Fruit fly (Drosophila melanogaster) whole organism, embryonic: Measurements from ENCODE around the gene hyd.

Source experiments
- CG15011 ChIP-seq: fragments of 200-800 bp; sonication (Bioruptor generic); optimal IDR thresholded peaks from 3 replicates; lab custom pipeline; 2018; ENCODE audit warnings: missing biosample characterization, mild to moderate bottlenecking, missing genetic modification characterization
- CG30431 ChIP-seq: fragments of 200-800 bp; sonication (Bioruptor generic); optimal IDR thresholded peaks from 2 replicates; lab custom pipeline; 2017; ENCODE audit warnings: missing biosample characterization, missing genetic modification characterization
- CG31441 ChIP-seq: fragments of 200-800 bp; sonication (Bioruptor generic); IDR thresholded peaks from 2 replicates; pipeline ENCODE4 v1.3.6; 2022; ENCODE audit warnings: missing biosample characterization, missing genetic modification characterization
- CG7372 ChIP-seq: fragments of 200-800 bp; sonication (Bioruptor generic); IDR thresholded peaks from 2 replicates; pipeline ENCODE4 v1.3.6; 2022; ENCODE audit warnings: missing biosample characterization, missing genetic modification characterization
- CG9609 ChIP-seq: fragments of 200-800 bp; sonication (Bioruptor generic); optimal IDR thresholded peaks from 3 replicates; lab custom pipeline; 2016; ENCODE audit warnings: missing biosample characterization, missing genetic modification characterization
- CTCF ChIP-seq: fragments of 200-800 bp; sonication (Bioruptor generic); optimal IDR thresholded peaks from 2 replicates; lab custom pipeline; 2017; ENCODE audit warnings: missing biosample characterization, mild to moderate bottlenecking, missing genetic modification characterization, moderate library complexity
- Hr51 ChIP-seq, 2 experiments: fragments of 200-800 bp; sonication (Bioruptor generic); optimal IDR thresholded peaks; 2 replicates in 1 of 2; 3 replicates in 1 of 2; lab custom pipeline; 2016 to 2018; ENCODE audit warnings: missing biosample characterization in 2 of 2, missing genetic modification characterization in 2 of 2, mild to moderate bottlenecking in 1 of 2, moderate library complexity in 1 of 2
- Mad ChIP-seq: fragments of 200-800 bp; sonication (Bioruptor generic); optimal IDR thresholded peaks from 2 replicates; lab custom pipeline; 2016; ENCODE audit warnings: missing biosample characterization, missing genetic modification characterization
- Med ChIP-seq: fragments of 200-800 bp; sonication (Bioruptor generic); peaks from one replicate; lab custom pipeline; 2016; ENCODE audit warnings: missing biosample characterization, missing genetic modification characterization, mild to moderate bottlenecking, inconsistent platforms, moderate library complexity
- Pdp1 ChIP-seq, 2 experiments: fragments of 200-800 bp; sonication (Bioruptor generic); optimal IDR thresholded peaks; 3 replicates each; lab custom pipeline; 2016; ENCODE audit warnings: missing biosample characterization in 2 of 2, missing genetic modification characterization in 2 of 2, mild to moderate bottlenecking in 1 of 2, moderate library complexity in 1 of 2
- dysf ChIP-seq: fragments of 200-800 bp; sonication (Bioruptor generic); IDR thresholded peaks from 3 replicates; pipeline ENCODE4 v1.3.6; 2022; ENCODE audit warnings: missing biosample characterization, missing genetic modification characterization
- kay ChIP-seq: fragments of 200-800 bp; sonication (Bioruptor generic); optimal IDR thresholded peaks from 2 replicates; lab custom pipeline; 2016; ENCODE audit warnings: missing biosample characterization, missing genetic modification characterization
- nerfin-1 ChIP-seq: fragments of 200-800 bp; sonication (Bioruptor generic); optimal IDR thresholded peaks from 3 replicates; lab custom pipeline; 2019; ENCODE audit warnings: missing biosample characterization, mild to moderate bottlenecking, missing genetic modification characterization, moderate library complexity
- wek ChIP-seq: fragments of 200-800 bp; sonication (Bioruptor generic); optimal IDR thresholded peaks from 3 replicates; lab custom pipeline; 2018; ENCODE audit warnings: missing biosample characterization, mild to moderate bottlenecking, missing genetic modification characterization, moderate library complexity

hyd gene

DNA sequence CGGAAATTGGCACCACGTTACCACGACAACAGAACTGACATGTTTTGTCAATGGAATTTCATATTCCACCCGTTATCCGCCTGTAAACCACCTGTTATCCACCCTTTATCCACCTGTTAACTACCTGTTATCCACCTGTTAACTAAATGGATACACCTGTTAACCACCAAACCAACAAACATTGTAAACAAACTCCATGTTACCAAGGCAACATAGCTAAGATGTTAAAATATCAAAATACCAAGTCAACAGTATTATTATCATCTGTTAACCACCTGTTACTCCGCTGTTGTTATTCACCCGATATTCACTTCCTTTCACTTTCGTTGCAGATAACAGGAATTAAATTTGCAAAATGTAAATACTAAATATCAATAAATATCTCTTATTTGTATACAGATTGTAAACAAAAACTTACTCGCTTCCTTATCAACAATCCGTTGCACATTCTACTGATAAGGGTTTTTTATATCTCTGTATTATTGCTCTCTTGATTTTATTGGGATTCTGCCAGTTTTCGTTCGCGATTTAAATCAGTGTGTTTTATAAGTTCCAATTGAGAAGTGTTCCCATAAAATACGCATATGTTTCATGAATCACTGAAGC, 50.3 kb downstream of the hyd start, which contains the start of gene Nepl12 (continued):
- TF ChIP-seq Hr51 (GFP tag; optimal IDR thresholded peaks at IDR 0.05; lab: Kevin White, UChicago), result no peak
- no peak for TF ChIP-seq CG9609 (GFP tag; lab: Kevin White, UChicago)
- no peak for TF ChIP-seq CG15011 (GFP tag; lab: Kevin White, UChicago)
- TF ChIP-seq wek (GFP tag; lab: Kevin White, UChicago), result peak; percentile 28

DNA sequence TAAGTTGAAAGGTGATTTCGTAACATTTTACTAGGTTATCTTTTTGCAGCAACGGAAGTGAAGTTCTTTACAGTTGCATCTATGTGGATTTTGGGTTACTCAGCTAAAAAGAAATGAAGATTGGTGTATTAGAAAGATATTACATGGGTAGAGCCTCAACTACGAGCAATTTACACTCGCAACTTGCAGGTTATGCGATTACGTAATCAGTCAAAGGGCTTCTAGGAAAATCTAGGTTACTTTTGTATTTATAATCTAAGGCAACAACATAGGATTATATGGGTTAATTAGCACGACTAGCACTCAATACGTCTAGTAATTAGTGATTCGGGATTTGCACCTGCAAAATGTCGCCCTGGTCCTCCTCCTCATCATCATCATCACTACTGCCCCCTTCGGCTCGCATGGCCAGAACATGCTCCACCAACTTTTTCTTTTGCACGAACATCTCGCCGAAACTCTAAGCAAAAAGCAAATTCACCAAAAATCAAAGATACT, 51.2 kb downstream of the hyd start, which contains the start of gene Dhc1:
TSS of gene Dhc1 (minus strand) at position 448 of the 498 bp plus-strand sequence.
- no peak for TF ChIP-seq Mad
- peak in 1 of 2 experiments; percentile 94 for TF ChIP-seq Pdp1 (GFP tag; optimal IDR thresholded peaks at IDR 0.05; lab: Kevin White, UChicago)

DNA sequence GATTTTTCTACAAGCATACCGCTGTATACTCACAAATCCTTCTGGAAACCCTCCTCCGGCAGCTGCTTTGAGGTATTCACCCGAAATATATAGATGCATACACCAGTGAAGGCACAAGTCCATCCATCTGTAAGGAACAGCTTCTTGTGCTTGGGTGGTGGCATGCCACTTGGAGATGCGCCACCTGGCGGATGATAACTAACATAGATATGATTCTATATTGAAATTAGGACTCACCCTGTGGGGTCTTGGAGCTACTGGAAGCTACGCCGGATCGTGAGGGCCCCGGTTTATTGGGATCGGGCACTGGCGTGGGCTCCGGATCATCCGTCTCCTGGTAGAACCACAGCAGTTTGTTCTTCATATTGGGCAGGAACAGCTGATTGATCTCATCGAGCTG, 52.2 kb downstream of the hyd start:
- TF ChIP-seq CTCF (GFP tag; lab: Kevin White, UChicago) (peak; percentile 68), kay (GFP tag; lab: Kevin White, UChicago) (no peak), CG31441 (GFP tag; lab: Robert Waterston, UW) (no peak), Med (GFP tag; lab: Kevin White, UChicago) (no peak), dysf (0 out of 3 replicates have a peak, but pooled peaks have one; percentile 24)

DNA sequence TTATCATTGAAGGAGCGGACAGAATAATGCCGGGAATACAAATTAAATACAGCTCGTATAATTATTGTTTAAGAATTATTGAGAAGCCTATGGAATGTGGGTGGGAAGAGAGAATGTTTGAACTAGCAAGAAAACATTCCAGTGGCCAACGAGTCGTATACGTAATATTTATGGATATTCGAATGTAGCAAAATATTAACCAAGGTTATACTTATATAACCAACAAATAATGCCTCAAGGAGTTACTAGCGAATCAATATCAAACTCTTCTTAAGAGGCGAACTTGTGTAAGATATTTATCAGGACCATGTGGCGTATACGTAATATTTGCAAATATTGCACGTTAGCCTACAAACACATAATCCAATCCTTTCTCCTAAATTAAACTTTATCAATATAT, 60.0 kb downstream of the hyd start:
- TF ChIP-seq CG30431 (GFP tag; lab: Kevin White, UChicago), result no peak
- no peak for TF ChIP-seq nerfin-1 (tag; lab: Kevin White, UChicago)
- peak; percentile 61 for TF ChIP-seq CG7372
- peak in 1 of 2 experiments; percentile 54 for TF ChIP-seq Pdp1 (GFP tag; optimal IDR thresholded peaks at IDR 0.05; lab: Kevin White, UChicago)
